Worm (Caenorhabditis elegans) whole organism, late embryonic: ENCODE measurements around the gene bas-1.

Experiments used
- C08G9.2 ChIP-seq: sonication (generic microtip); optimal IDR thresholded peaks from 2 replicates; lab custom pipeline; 2016; ENCODE audit warnings: mild to moderate bottlenecking, missing genetic modification characterization, moderate library complexity, missing compliant biosample characterization
- C38D4.7 ChIP-seq: fragments of 200-800 bp; sonication (Bioruptor generic); optimal IDR thresholded peaks from 2 replicates; lab custom pipeline; 2018; ENCODE audit warnings: mild to moderate bottlenecking, missing genetic modification characterization, moderate library complexity, missing compliant biosample characterization
- F13H6.1 ChIP-seq: sonication (generic microtip); optimal IDR thresholded peaks from 2 replicates; lab custom pipeline; 2016; ENCODE audit warnings: missing genetic modification characterization, missing compliant biosample characterization
- Y22D7AL.16 ChIP-seq: sonication (generic microtip); optimal IDR thresholded peaks from 2 replicates; lab custom pipeline; 2016; ENCODE audit warnings: missing genetic modification characterization, missing compliant biosample characterization
- ceh-14 ChIP-seq: sonication (generic microtip); optimal IDR thresholded peaks from 2 replicates; lab custom pipeline; 2016; ENCODE audit warnings: missing genotype, missing genetic modification characterization, missing compliant biosample characterization
- ceh-18 ChIP-seq: sonication (generic microtip); optimal IDR thresholded peaks from 2 replicates; lab custom pipeline; 2016; ENCODE audit warnings: missing genetic modification characterization, missing compliant biosample characterization
- ceh-19 ChIP-seq: fragments of 200-800 bp; sonication (Bioruptor generic); optimal IDR thresholded peaks from 2 replicates; lab custom pipeline; 2018; ENCODE audit warnings: mild to moderate bottlenecking, missing genetic modification characterization, missing compliant biosample characterization
- ceh-22 ChIP-seq: sonication (generic microtip); optimal IDR thresholded peaks from 2 replicates; lab custom pipeline; 2017; ENCODE audit warnings: missing biosample characterization, missing genetic modification characterization
- ceh-24 ChIP-seq: sonication (generic microtip); optimal IDR thresholded peaks from 2 replicates; lab custom pipeline; 2016; ENCODE audit warnings: mild to moderate bottlenecking, missing genetic modification characterization, missing compliant biosample characterization
- ceh-31 ChIP-seq: sonication (generic microtip); optimal IDR thresholded peaks from 2 replicates; lab custom pipeline; 2016; ENCODE audit warnings: missing genetic modification characterization, missing compliant biosample characterization
- ceh-34 ChIP-seq: sonication (generic microtip); optimal IDR thresholded peaks from 2 replicates; lab custom pipeline; 2016; ENCODE audit warnings: mild to moderate bottlenecking, missing genetic modification characterization, missing compliant biosample characterization
- ceh-6 ChIP-seq: fragments of 200-800 bp; sonication (Bioruptor generic); optimal IDR thresholded peaks from 2 replicates; lab custom pipeline; 2018; ENCODE audit warnings: mild to moderate bottlenecking, missing genetic modification characterization, missing compliant biosample characterization
- che-1 ChIP-seq: sonication (generic microtip); optimal IDR thresholded peaks from 2 replicates; lab custom pipeline; 2016; ENCODE audit warnings: mild to moderate bottlenecking, missing genetic modification characterization, missing compliant biosample characterization
- dmd-4 ChIP-seq: sonication (generic microtip); optimal IDR thresholded peaks from 2 replicates; lab custom pipeline; 2016; ENCODE audit warnings: borderline replicate concordance, missing genetic modification characterization, missing compliant biosample characterization
- dve-1 ChIP-seq: sonication (generic microtip); optimal IDR thresholded peaks from 2 replicates; lab custom pipeline; 2017; ENCODE audit warnings: antibody characterized with exemption, mild to moderate bottlenecking, missing genetic modification characterization, missing compliant biosample characterization
- elt-2 ChIP-seq: sonication (generic microtip); optimal IDR thresholded peaks from 2 replicates; lab custom pipeline; 2016; ENCODE audit warnings: missing genetic modification reagents, missing genetic modification characterization, missing compliant biosample characterization
- ets-4 ChIP-seq: sonication (generic microtip); optimal IDR thresholded peaks from 2 replicates; lab custom pipeline; 2016; ENCODE audit warnings: missing genetic modification characterization, missing compliant biosample characterization
- eyg-1 ChIP-seq: sonication (generic microtip); optimal IDR thresholded peaks from 2 replicates; lab custom pipeline; 2016; ENCODE audit warnings: missing genotype, missing genetic modification characterization, missing compliant biosample characterization
- fkh-6 ChIP-seq: sonication (generic microtip); optimal IDR thresholded peaks from 2 replicates; lab custom pipeline; 2016; ENCODE audit warnings: missing genetic modification characterization, missing compliant biosample characterization
- gmeb-2 ChIP-seq: sonication (generic microtip); optimal IDR thresholded peaks from 2 replicates; lab custom pipeline; 2016; ENCODE audit warnings: missing genetic modification characterization, inconsistent platforms, missing compliant biosample characterization
- hlh-15 ChIP-seq: sonication (generic microtip); optimal IDR thresholded peaks from 2 replicates; lab custom pipeline; 2016; ENCODE audit warnings: missing genetic modification characterization, missing compliant biosample characterization
- hlh-6 ChIP-seq: sonication (generic microtip); optimal IDR thresholded peaks from 2 replicates; lab custom pipeline; 2016; ENCODE audit warnings: missing genotype, missing genetic modification characterization, missing compliant biosample characterization
- lin-11 ChIP-seq: fragments of 200-800 bp; sonication (Bioruptor generic); optimal IDR thresholded peaks from 2 replicates; lab custom pipeline; 2018; ENCODE audit warnings: mild to moderate bottlenecking, missing genetic modification characterization, missing compliant biosample characterization
- madf-2 ChIP-seq: sonication (generic microtip); optimal IDR thresholded peaks from 2 replicates; lab custom pipeline; 2017; ENCODE audit warnings: missing genetic modification characterization, missing compliant biosample characterization
- mec-3 ChIP-seq: sonication (generic microtip); optimal IDR thresholded peaks from 2 replicates; lab custom pipeline; 2016; ENCODE audit warnings: borderline replicate concordance, missing genetic modification characterization, missing compliant biosample characterization
- nfya-1 ChIP-seq: sonication (generic microtip); optimal IDR thresholded peaks from 2 replicates; lab custom pipeline; 2017; ENCODE audit warnings: missing genetic modification characterization, mild to moderate bottlenecking, missing compliant biosample characterization, antibody characterized with exemption, moderate library complexity
- nhr-11 ChIP-seq: fragments of 150-350 bp; optimal IDR thresholded peaks from 2 replicates; lab custom pipeline; 2014; ENCODE audit warnings: missing biosample characterization, missing genetic modification characterization
- pag-3 ChIP-seq: sonication (generic microtip); optimal IDR thresholded peaks from 2 replicates; lab custom pipeline; 2016; ENCODE audit warnings: missing compliant biosample characterization, missing genetic modification characterization, borderline replicate concordance
- pat-9 ChIP-seq: fragments of 200-800 bp; sonication (Bioruptor generic); optimal IDR thresholded peaks from 2 replicates; lab custom pipeline; 2018; ENCODE audit warnings: mild to moderate bottlenecking, missing genetic modification characterization, moderate library complexity, missing compliant biosample characterization
- pax-1 ChIP-seq: fragments of 150-350 bp; optimal IDR thresholded peaks from 2 replicates; lab custom pipeline; 2014; ENCODE audit warnings: missing biosample characterization, missing genetic modification characterization
- pqm-1 ChIP-seq: sonication (generic microtip); optimal IDR thresholded peaks from 2 replicates; lab custom pipeline; 2016; ENCODE audit warnings: missing genetic modification characterization, missing compliant biosample characterization
- pros-1 ChIP-seq: fragments of 150-350 bp; optimal IDR thresholded peaks from 2 replicates; lab custom pipeline; 2014; ENCODE audit warnings: missing biosample characterization, missing genetic modification reagents, missing genetic modification characterization
- ref-2 ChIP-seq: sonication (generic microtip); optimal IDR thresholded peaks from 2 replicates; lab custom pipeline; 2016; ENCODE audit warnings: missing genetic modification characterization, missing compliant biosample characterization
- sox-2 ChIP-seq: fragments of 200-800 bp; sonication (Bioruptor generic); IDR thresholded peaks from 2 replicates; pipeline ENCODE4 v1.3.6; 2022; ENCODE audit warnings: missing genetic modification reagents, missing genetic modification characterization, missing compliant biosample characterization
- sox-4 ChIP-seq: sonication (generic microtip); optimal IDR thresholded peaks from 2 replicates; lab custom pipeline; 2017; ENCODE audit warnings: mild to moderate bottlenecking, missing genetic modification characterization, inconsistent platforms, missing compliant biosample characterization
- syd-9 ChIP-seq: sonication (generic microtip); optimal IDR thresholded peaks from 2 replicates; lab custom pipeline; 2016; ENCODE audit warnings: mild to moderate bottlenecking, missing genetic modification characterization, moderate library complexity, missing compliant biosample characterization
- tbx-2 ChIP-seq: sonication (generic microtip); optimal IDR thresholded peaks from 2 replicates; lab custom pipeline; 2016; ENCODE audit warnings: missing genetic modification characterization, missing compliant biosample characterization
- ttx-3 ChIP-seq: sonication (generic microtip); optimal IDR thresholded peaks from 2 replicates; lab custom pipeline; 2016; ENCODE audit warnings: missing genetic modification reagents, missing genetic modification characterization, missing compliant biosample characterization
- unc-3 ChIP-seq, 2 experiments: fragments of 200-800 bp in 1 of 2; sonication (Bioruptor generic) in 1 of 2; sonication (generic microtip) in 1 of 2; conservative IDR thresholded peaks in 1 of 2; optimal IDR thresholded peaks in 1 of 2; 2 replicates each; pipeline versions ENCODE4 v1.3.6 to Lab custom; 2016 to 2022; ENCODE audit warnings: missing compliant biosample characterization in 2 of 2, missing genetic modification characterization in 2 of 2, missing genetic modification reagents in 1 of 2
- unc-42 ChIP-seq: sonication (generic microtip); optimal IDR thresholded peaks from 2 replicates; lab custom pipeline; 2016; ENCODE audit warnings: missing genotype, missing genetic modification characterization, missing compliant biosample characterization
- unc-55 ChIP-seq: sonication (generic microtip); optimal IDR thresholded peaks from 2 replicates; lab custom pipeline; 2017; ENCODE audit warnings: missing biosample characterization, missing genetic modification reagents, missing genetic modification characterization
- zip-5 ChIP-seq: sonication (generic microtip); optimal IDR thresholded peaks from 2 replicates; lab custom pipeline; 2016; ENCODE audit warnings: missing genetic modification characterization, missing compliant biosample characterization
- ztf-16 ChIP-seq: sonication (generic microtip); optimal IDR thresholded peaks from 2 replicates; lab custom pipeline; 2017; ENCODE audit warnings: missing genetic modification characterization, missing compliant biosample characterization

Gene bas-1

DNA sequence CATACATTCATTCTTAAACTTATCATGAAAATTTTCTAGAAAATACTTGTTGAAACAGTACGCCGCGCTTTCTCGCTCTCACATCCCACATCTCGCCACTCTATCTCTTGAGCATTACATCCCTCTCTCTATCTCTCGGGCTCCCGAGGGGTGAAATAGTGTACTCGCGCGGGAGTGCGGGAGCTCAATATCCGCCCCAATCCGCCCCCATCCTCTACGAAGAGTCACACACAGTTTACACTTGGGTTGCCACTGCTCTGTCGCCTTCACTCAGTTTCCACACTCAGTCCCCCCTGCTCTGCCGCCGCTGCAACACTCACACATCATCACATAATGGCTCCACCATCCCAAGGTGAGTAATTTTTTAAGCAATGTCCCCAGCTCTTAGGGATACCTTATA, 47.3 kb upstream of the bas-1 start, which contains the start of gene mlc-3:
Gene mlc-3 (plus strand): TSS at position 227 of the 400 bp plus-strand sequence.
- TF ChIP-seq ceh-18 (tag; lab: Kevin White, UChicago) (peak; percentile 73), ceh-19 (GFP tag; lab: Kevin White, UChicago) (no peak), sox-4 (tag; lab: Kevin White, UChicago) (no peak), tbx-2 (peak; percentile 32), nhr-11 (tag; lab: Kevin White, UChicago) (no peak), dmd-4 (tag; lab: Kevin White, UChicago) (no peak), ceh-24 (tag; lab: Kevin White, UChicago) (no peak), pat-9 (tag; lab: Kevin White, UChicago) (peak; percentile 47), pros-1 (tag; lab: Kevin White, UChicago) (no peak), ref-2 (tag; lab: Kevin White, UChicago) (peak; percentile 32), lin-11 (tag; lab: Kevin White, UChicago) (no peak), pqm-1 (tag; lab: Kevin White, UChicago) (no peak), F13H6.1 (tag; lab: Kevin White, UChicago) (no peak), ztf-16 (tag; lab: Kevin White, UChicago) (no peak), ceh-22 (no peak), ceh-34 (tag; lab: Kevin White, UChicago) (peak; percentile 58), unc-55 (no peak), hlh-15 (tag; lab: Kevin White, UChicago) (no peak), zip-5 (tag; lab: Kevin White, UChicago) (no peak), dve-1 (no peak), pax-1 (no peak), pag-3 (tag; lab: Kevin White, UChicago) (no peak), eyg-1 (tag; lab: Kevin White, UChicago) (peak; percentile 14), C08G9.2 (tag; lab: Kevin White, UChicago) (no peak), che-1 (tag; lab: Kevin White, UChicago) (no peak), unc-42 (tag; lab: Kevin White, UChicago) (no peak), unc-3 (GFP tag; conservative IDR thresholded peaks at IDR 0.05; lab: Robert Waterston, UW) (no peak), unc-3 (tag; optimal IDR thresholded peaks at IDR 0.05; lab: Kevin White, UChicago) (no peak), madf-2 (tag; lab: Kevin White, UChicago) (no peak), gmeb-2 (tag; lab: Kevin White, UChicago) (no peak), ceh-14 (tag; lab: Kevin White, UChicago) (peak; percentile 34), ttx-3 (no peak), hlh-6 (tag; lab: Kevin White, UChicago) (no peak), ceh-31 (tag; lab: Kevin White, UChicago) (peak; percentile 45), mec-3 (tag; lab: Kevin White, UChicago) (no peak), fkh-6 (tag; lab: Kevin White, UChicago) (no peak), ets-4 (tag; lab: Kevin White, UChicago) (peak; percentile 68), syd-9 (tag; lab: Kevin White, UChicago) (no peak), nfya-1 (tag; lab: Kevin White, UChicago) (peak; percentile 13), sox-2 (GFP tag; lab: Robert Waterston, UW) (no peak), elt-2 (tag; lab: Kevin White, UChicago) (no peak)

DNA sequence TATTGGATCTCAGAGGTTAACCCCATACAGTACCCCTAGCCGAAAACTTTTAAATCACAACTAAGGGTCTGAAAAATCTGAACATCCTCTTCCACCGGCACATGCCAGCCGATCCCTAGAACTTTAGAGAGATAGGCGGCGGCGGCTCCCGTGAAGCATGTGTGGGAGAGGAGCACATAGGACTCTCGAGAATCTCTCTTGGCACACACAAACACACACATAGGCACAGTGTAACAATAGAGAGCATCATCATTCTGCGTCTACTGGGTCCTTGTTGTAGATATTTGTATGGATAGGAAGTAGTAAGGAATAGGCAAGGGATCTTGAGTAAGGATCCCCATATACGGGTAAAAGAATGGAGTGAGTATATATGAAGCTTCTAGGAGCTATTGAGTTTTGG, 46.4 kb upstream of the bas-1 start:
- TF ChIP-seq ceh-14 (tag; lab: Kevin White, UChicago) (no peak), Y22D7AL.16 (no peak), unc-55 (peak; percentile 8), sox-2 (GFP tag; lab: Robert Waterston, UW) (no peak), C38D4.7 (GFP tag; lab: Kevin White, UChicago) (no peak), ceh-6 (GFP tag; lab: Kevin White, UChicago) (no peak), eyg-1 (tag; lab: Kevin White, UChicago) (no peak), zip-5 (tag; lab: Kevin White, UChicago) (no peak)
